Worm (Caenorhabditis elegans): ENCODE results near the gene cpg-20.
A peak's percentile ranks its signal among the peaks of the same experiment; 100 is the strongest.

ce11 chrIV:6097040-6097928, 21.3 kb upstream of the cpg-20 start:
- TF ChIP-seq nhr-2 (tag; optimal IDR thresholded peaks at IDR 0.05) (peak; percentile 69), lsy-2 (tag; optimal IDR thresholded peaks at IDR 0.05) (no peak), nhr-76 (tag; optimal IDR thresholded peaks at IDR 0.05) (no peak), elt-3 (tag; optimal IDR thresholded peaks at IDR 0.05) (no peak), flh-1 (GFP tag; optimal IDR thresholded peaks at IDR 0.05) (no peak), mep-1 (tag; optimal IDR thresholded peaks at IDR 0.05) (peak; percentile 56), unc-62 (GFP tag; optimal IDR thresholded peaks at IDR 0.05) (peak; percentile 91)

All from whole organism, mixed stage, embryonic.